Fruit fly (Drosophila melanogaster) whole organism, wandering third instar larva: ENCODE data around the gene nullo.

Experiments
- Abd-B ChIP-seq: fragments of >200 bp; optimal IDR thresholded peaks from 2 replicates; lab custom pipeline; 2017; ENCODE audit warnings: missing biosample characterization, missing genetic modification characterization
- CG32264 ChIP-seq: fragments of 200-800 bp; sonication (Bioruptor generic); optimal IDR thresholded peaks from 2 replicates; lab custom pipeline; 2016; ENCODE audit warnings: missing biosample characterization, missing genetic modification characterization
- CG9705 ChIP-seq: fragments of 200-800 bp; sonication (Bioruptor generic); optimal IDR thresholded peaks from 2 replicates; lab custom pipeline; 2018; ENCODE audit warnings: missing biosample characterization, mild to moderate bottlenecking, missing genetic modification characterization
- Hr78 ChIP-seq: fragments of >200 bp; optimal IDR thresholded peaks from 2 replicates; lab custom pipeline; 2017; ENCODE audit warnings: missing biosample characterization, missing genetic modification characterization
- Hr83 ChIP-seq: fragments of 200-300 bp; sonication (Bioruptor generic); optimal IDR thresholded peaks from 2 replicates; lab custom pipeline; 2016; ENCODE audit warnings: missing biosample characterization, mild to moderate bottlenecking, missing genetic modification characterization, moderate library complexity; ENCODE audit not compliant: poor library complexity, severe bottlenecking
- Myc ChIP-seq: fragments of >200 bp; optimal IDR thresholded peaks from 2 replicates; lab custom pipeline; 2017
- N ChIP-seq: fragments of >200 bp; optimal IDR thresholded peaks from 2 replicates; lab custom pipeline; 2018; ENCODE audit warnings: missing biosample characterization, missing external identifiers, missing genetic modification characterization
- dl ChIP-seq, 2 experiments: fragments of 175-275, 200-275 bp in 1 of 2; fragments of 200-275 bp in 1 of 2; sonication (Bioruptor generic); optimal IDR thresholded peaks; lab custom pipeline; 2018; ENCODE audit warnings: mild to moderate bottlenecking in 2 of 2, missing biosample characterization in 2 of 2, missing genetic modification characterization in 2 of 2, moderate library complexity in 2 of 2; ENCODE audit not compliant: partially characterized antibody in 2 of 2, insufficient read depth in 1 of 2
- h ChIP-seq: fragments of 200-800 bp; sonication (Bioruptor generic); optimal IDR thresholded peaks from 3 replicates; lab custom pipeline; 2016; ENCODE audit warnings: missing biosample characterization, mild to moderate bottlenecking, missing genetic modification characterization
- lola ChIP-seq: fragments of >200 bp; optimal IDR thresholded peaks from 2 replicates; lab custom pipeline; 2017; ENCODE audit warnings: missing biosample characterization, missing genetic modification characterization
- pan ChIP-seq: fragments of >200 bp; optimal IDR thresholded peaks from 2 replicates; lab custom pipeline; 2017
- psq ChIP-seq: fragments of 200-800 bp; sonication (Bioruptor generic); optimal IDR thresholded peaks from 3 replicates; lab custom pipeline; 2017; ENCODE audit warnings: missing biosample characterization, mild to moderate bottlenecking, missing genetic modification characterization, moderate library complexity
- usp ChIP-seq: fragments of >200 bp; optimal IDR thresholded peaks from 2 replicates; lab custom pipeline; 2017; ENCODE audit warnings: missing biosample characterization, missing genetic modification characterization

DNA sequence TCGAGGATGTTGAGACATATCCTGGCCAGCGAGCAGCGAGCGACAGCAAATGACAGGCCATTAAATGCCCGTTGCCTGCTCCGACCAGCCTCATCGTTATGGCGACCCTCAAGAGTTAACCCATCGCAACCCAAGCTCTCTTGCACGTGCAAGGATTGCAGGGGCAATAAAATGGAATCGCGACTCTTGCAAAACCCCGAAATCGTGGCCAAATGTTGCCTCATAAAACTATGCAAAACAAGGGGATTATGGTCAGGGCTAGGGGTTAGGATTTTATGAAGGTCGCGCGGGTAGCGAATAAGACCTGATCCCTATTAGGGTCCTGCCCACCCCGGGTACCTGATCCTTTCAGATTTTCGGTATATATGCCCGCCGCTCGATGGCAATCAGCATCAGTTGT lies at the start of gene nullo:
- TF ChIP-seq h = no peak
- no peak for TF ChIP-seq lola (GFP tag; lab: Kevin White, UChicago)
- no peak for TF ChIP-seq psq (GFP tag; lab: Kevin White, UChicago)
- TF ChIP-seq N (GFP tag; lab: Kevin White, UChicago) = no peak
- TF ChIP-seq Abd-B (GFP tag; lab: Kevin White, UChicago) = no peak
- TF ChIP-seq CG9705 = no peak
- TF ChIP-seq usp (GFP tag; lab: Kevin White, UChicago) = no peak
- TF ChIP-seq Hr78 = no peak
- no peak for TF ChIP-seq pan (lab: Kevin White, UChicago)
- no peak for TF ChIP-seq Myc (lab: Kevin White, UChicago)
- TF ChIP-seq dl (GFP tag; optimal IDR thresholded peaks at IDR 0.05; lab: Kevin White, UChicago; ENCODE audit: insufficient read depth in 1 of 2, partially characterized antibody in 2 of 2) = no peak
- TF ChIP-seq Hr83 (GFP tag; lab: Kevin White, UChicago) = no peak
- TF ChIP-seq CG32264 (GFP tag; lab: Kevin White, UChicago) = no peak
